Worm (Caenorhabditis elegans) whole organism, mixed stage, embryonic: ENCODE measurements around the gene Y42G9A.2.

Experiments
- M03D4.4 ChIP-seq: sonication (generic microtip); optimal IDR thresholded peaks from 2 replicates; lab custom pipeline; 2017; ENCODE audit warnings: mild to moderate bottlenecking, missing genetic modification characterization, missing compliant biosample characterization
- bed-3 ChIP-seq: fragments of 200-800 bp; sonication (Bioruptor generic); optimal IDR thresholded peaks from 3 replicates; lab custom pipeline; 2018; ENCODE audit warnings: mild to moderate bottlenecking, missing genetic modification characterization, moderate library complexity, missing compliant biosample characterization
- blmp-1 ChIP-seq: fragments of 150-350 bp; optimal IDR thresholded peaks from 2 replicates; lab custom pipeline; 2014; ENCODE audit warnings: missing biosample characterization, missing genetic modification characterization
- ceh-39 ChIP-seq: fragments of 150-350 bp; optimal IDR thresholded peaks from 2 replicates; lab custom pipeline; 2014; ENCODE audit warnings: missing biosample characterization, missing genetic modification characterization
- ceh-43 ChIP-seq: fragments of 200-800 bp; sonication (Bioruptor generic); optimal IDR thresholded peaks from 2 replicates; lab custom pipeline; 2018; ENCODE audit warnings: mild to moderate bottlenecking, missing genetic modification characterization, moderate library complexity, missing compliant biosample characterization
- ceh-83 ChIP-seq: fragments of 200-800 bp; sonication (Bioruptor generic); optimal IDR thresholded peaks from 2 replicates; lab custom pipeline; 2018; ENCODE audit warnings: mild to moderate bottlenecking, missing genetic modification characterization, missing compliant biosample characterization
- ces-1 ChIP-seq: fragments of 150-350 bp; optimal IDR thresholded peaks from 2 replicates; lab custom pipeline; 2014; ENCODE audit warnings: missing biosample characterization, missing genetic modification reagents, missing genetic modification characterization
- cnd-1 ChIP-seq: fragments of 200-800 bp; sonication (Bioruptor generic); optimal IDR thresholded peaks from 2 replicates; lab custom pipeline; 2018; ENCODE audit warnings: mild to moderate bottlenecking, missing genetic modification characterization, missing compliant biosample characterization
- drap-1 ChIP-seq: fragments of 200-800 bp; sonication (Bioruptor generic); optimal IDR thresholded peaks from 3 replicates; lab custom pipeline; 2018; ENCODE audit warnings: mild to moderate bottlenecking, missing genetic modification characterization, missing compliant biosample characterization
- elt-1 ChIP-seq: sonication (generic microtip); optimal IDR thresholded peaks from 2 replicates; lab custom pipeline; 2017; ENCODE audit warnings: missing genetic modification characterization, mild to moderate bottlenecking, missing compliant biosample characterization, antibody characterized with exemption, moderate library complexity, borderline replicate concordance; ENCODE audit not compliant: insufficient read depth
- elt-3 ChIP-seq: fragments of 150-350 bp; optimal IDR thresholded peaks from 2 replicates; lab custom pipeline; 2014; ENCODE audit warnings: missing biosample characterization, missing genetic modification characterization
- flh-1 ChIP-seq: fragments of 200-800 bp; sonication (Bioruptor generic); optimal IDR thresholded peaks from 2 replicates; lab custom pipeline; 2018; ENCODE audit warnings: mild to moderate bottlenecking, missing genetic modification characterization, moderate library complexity, missing compliant biosample characterization
- ham-2 ChIP-seq: fragments of 200-800 bp; sonication (Bioruptor generic); optimal IDR thresholded peaks from 2 replicates; lab custom pipeline; 2018; ENCODE audit warnings: mild to moderate bottlenecking, missing genetic modification characterization, missing compliant biosample characterization
- hlh-1 ChIP-seq: fragments of 150-350 bp; optimal IDR thresholded peaks from 2 replicates; lab custom pipeline; 2014; ENCODE audit warnings: missing biosample characterization, missing genetic modification reagents, missing genetic modification characterization
- lin-13 ChIP-seq: fragments of 150-350 bp; optimal IDR thresholded peaks from 2 replicates; lab custom pipeline; 2014; ENCODE audit warnings: missing biosample characterization, missing genetic modification characterization
- lin-32 ChIP-seq: fragments of 200-800 bp; sonication (Bioruptor generic); optimal IDR thresholded peaks from 2 replicates; lab custom pipeline; 2018; ENCODE audit warnings: mild to moderate bottlenecking, missing genetic modification characterization, missing compliant biosample characterization
- lsy-2 ChIP-seq: fragments of 150-350 bp; optimal IDR thresholded peaks from 2 replicates; lab custom pipeline; 2014; ENCODE audit warnings: missing biosample characterization, missing genetic modification characterization
- mab-5 ChIP-seq: fragments of 150-350 bp; optimal IDR thresholded peaks from 2 replicates; lab custom pipeline; 2014; ENCODE audit warnings: missing biosample characterization, missing genetic modification characterization
- mep-1 ChIP-seq: fragments of 150-350 bp; optimal IDR thresholded peaks from 2 replicates; lab custom pipeline; 2017; ENCODE audit warnings: missing biosample characterization, missing genetic modification reagents, missing genetic modification characterization, inconsistent platforms
- mls-2 ChIP-seq: sonication (generic microtip); optimal IDR thresholded peaks from 2 replicates; lab custom pipeline; 2016; ENCODE audit warnings: mild to moderate bottlenecking, missing genetic modification characterization, moderate library complexity, missing compliant biosample characterization
- nhr-12 ChIP-seq: fragments of 150-350 bp; optimal IDR thresholded peaks from 2 replicates; lab custom pipeline; 2014; ENCODE audit warnings: missing biosample characterization, missing genetic modification characterization
- nhr-2 ChIP-seq: fragments of 150-350 bp; optimal IDR thresholded peaks from 2 replicates; lab custom pipeline; 2014; ENCODE audit warnings: missing biosample characterization, missing genetic modification characterization
- nhr-237 ChIP-seq: fragments of 150-350 bp; optimal IDR thresholded peaks from 2 replicates; lab custom pipeline; 2014; ENCODE audit warnings: missing biosample characterization, missing genetic modification characterization
- nhr-28 ChIP-seq: fragments of 150-350 bp; optimal IDR thresholded peaks from 2 replicates; lab custom pipeline; 2014; ENCODE audit warnings: missing biosample characterization, missing genetic modification characterization
- nhr-76 ChIP-seq: sonication (generic microtip); optimal IDR thresholded peaks from 2 replicates; lab custom pipeline; 2017; ENCODE audit warnings: missing biosample characterization, missing genetic modification characterization
- pha-4 ChIP-seq: fragments of 150-350 bp; optimal IDR thresholded peaks from 2 replicates; lab custom pipeline; 2018; ENCODE audit warnings: missing biosample characterization, missing genetic modification reagents, missing genetic modification characterization
- sem-2 ChIP-seq: fragments of 200-800 bp; sonication (Bioruptor generic); optimal IDR thresholded peaks from 2 replicates; lab custom pipeline; 2018; ENCODE audit warnings: mild to moderate bottlenecking, missing genetic modification characterization, missing compliant biosample characterization
- snpc-4 ChIP-seq: fragments of 150-350 bp; optimal IDR thresholded peaks from 2 replicates; lab custom pipeline; 2014; ENCODE audit warnings: missing biosample characterization, missing genetic modification characterization
- sptf-1 ChIP-seq: sonication (generic microtip); optimal IDR thresholded peaks from 2 replicates; lab custom pipeline; 2017; ENCODE audit warnings: mild to moderate bottlenecking, missing genetic modification characterization, moderate library complexity, missing compliant biosample characterization
- tbx-8 ChIP-seq: fragments of 200-800 bp; sonication (Bioruptor generic); optimal IDR thresholded peaks from 2 replicates; lab custom pipeline; 2018; ENCODE audit warnings: mild to moderate bottlenecking, missing genetic modification characterization, moderate library complexity, missing compliant biosample characterization
- unc-120 ChIP-seq: sonication (generic microtip); optimal IDR thresholded peaks from 2 replicates; lab custom pipeline; 2017; ENCODE audit warnings: missing genetic modification characterization, missing compliant biosample characterization; ENCODE audit not compliant: poor library complexity, severe bottlenecking
- unc-39 ChIP-seq: fragments of 150-350 bp; optimal IDR thresholded peaks from 2 replicates; lab custom pipeline; 2014; ENCODE audit warnings: missing biosample characterization, missing genetic modification characterization
- unc-62 ChIP-seq: fragments of 150-350 bp; optimal IDR thresholded peaks from 2 replicates; lab custom pipeline; 2014; ENCODE audit warnings: missing biosample characterization, missing genetic modification reagents, missing genetic modification characterization
- zip-8 ChIP-seq: fragments of 150-350 bp; optimal IDR thresholded peaks from 2 replicates; lab custom pipeline; 2014; ENCODE audit warnings: missing biosample characterization, missing genetic modification characterization
- ztf-11 ChIP-seq: fragments of 150-350 bp; optimal IDR thresholded peaks from 2 replicates; lab custom pipeline; 2014; ENCODE audit warnings: missing biosample characterization, missing genetic modification characterization

Gene Y42G9A.2

DNA sequence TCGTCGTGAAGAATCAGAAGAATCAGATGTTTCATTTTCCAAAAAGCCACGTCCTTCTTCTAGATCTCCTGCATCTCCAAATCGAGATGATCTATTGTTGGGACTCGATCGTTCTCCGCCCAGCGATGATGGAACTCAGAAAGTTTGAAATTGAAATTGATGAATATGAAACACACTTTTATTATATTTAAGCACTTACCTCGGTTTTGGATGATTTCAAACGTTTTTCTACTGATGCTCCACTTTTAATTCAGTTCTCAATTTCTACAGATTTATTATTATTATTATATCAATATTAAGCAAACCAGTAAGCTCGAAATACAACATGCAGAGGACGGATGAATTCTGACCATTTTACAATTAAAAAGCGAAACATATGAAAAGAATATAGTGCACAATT lies 6.6 kb downstream of the Y42G9A.2 start:
- TF ChIP-seq nhr-28 (tag; lab: Kevin White, UChicago) (no peak), unc-39 (no peak), flh-1 (no peak), mls-2 (tag; lab: Kevin White, UChicago) (no peak), ceh-83 (GFP tag; lab: Kevin White, UChicago) (no peak)

DNA sequence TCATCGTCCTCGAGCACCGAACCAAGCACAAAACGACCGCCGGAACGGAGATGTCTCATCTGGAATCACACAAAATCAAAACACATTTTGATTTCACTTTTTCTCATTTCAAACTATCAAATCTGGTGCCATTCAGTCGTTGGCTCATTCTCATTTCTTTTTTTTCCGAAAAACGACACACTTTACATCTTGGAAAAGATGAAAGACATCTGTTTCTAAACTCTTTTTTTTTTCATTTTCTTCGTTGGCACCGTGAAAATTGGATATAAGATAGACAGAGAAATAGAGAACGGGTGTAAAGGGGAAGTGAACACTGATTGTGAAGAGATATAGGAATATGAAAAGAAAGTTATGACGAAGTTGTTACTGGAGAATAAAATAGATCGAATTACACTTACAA lies 7.8 kb downstream of the Y42G9A.2 start:
- no peak for TF ChIP-seq lin-32 (GFP tag; lab: Kevin White, UChicago)
- TF ChIP-seq unc-120, result no peak
- TF ChIP-seq ces-1 (GFP tag; lab: Kevin White, UChicago), result no peak
- TF ChIP-seq lin-13 (tag; lab: Kevin White, UChicago), result no peak
- no peak for TF ChIP-seq elt-3 (tag; lab: Kevin White, UChicago)
- no peak for TF ChIP-seq zip-8
- no peak for TF ChIP-seq ceh-83 (GFP tag; lab: Kevin White, UChicago)
- no peak for TF ChIP-seq mep-1 (tag; lab: Kevin White, UChicago)
- TF ChIP-seq tbx-8 (GFP tag; lab: Kevin White, UChicago), result no peak
- no peak for TF ChIP-seq blmp-1 (tag; lab: Kevin White, UChicago)
- TF ChIP-seq elt-1 (tag; lab: Kevin White, UChicago), result no peak
- TF ChIP-seq ceh-43 (GFP tag; lab: Kevin White, UChicago), result no peak
- no peak for TF ChIP-seq nhr-76

DNA sequence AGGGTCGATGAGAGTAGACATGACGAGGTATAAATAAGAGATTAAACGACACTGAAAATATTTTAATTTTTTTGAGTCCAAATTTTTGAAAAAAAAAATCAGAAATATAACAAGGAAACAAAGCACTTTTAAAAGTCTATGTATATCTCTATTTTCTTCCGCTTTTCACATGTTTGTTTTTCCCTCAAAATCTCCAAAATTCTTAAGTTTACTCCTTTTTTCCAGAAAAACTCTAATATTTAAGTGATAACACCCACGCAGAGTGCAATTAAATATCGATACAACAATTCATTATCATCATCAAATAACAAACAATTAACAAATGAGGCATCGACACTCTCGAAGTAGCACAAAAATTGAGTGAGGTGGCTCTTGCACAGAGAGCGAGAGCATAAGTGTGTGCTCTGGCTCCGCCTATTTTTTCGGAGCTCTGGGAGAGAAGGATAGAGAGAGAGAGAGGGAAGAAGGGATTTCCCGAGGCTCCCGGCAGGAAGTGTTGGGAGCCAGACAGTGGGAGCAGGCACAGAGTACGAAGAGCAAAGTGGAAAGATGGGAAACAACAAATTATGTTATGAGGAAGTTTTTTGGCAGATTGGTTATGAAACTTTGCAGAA lies 9.8 kb downstream of the Y42G9A.2 start, which contains the start of gene anmt-2:
anmt-2 (minus strand) TSS at position 51 of the 614 bp plus-strand sequence.
- TF ChIP-seq bed-3 (GFP tag; lab: Kevin White, UChicago), result no peak
- peak; percentile 27 for TF ChIP-seq hlh-1
- TF ChIP-seq, all 35 proteins: peak for 1

DNA sequence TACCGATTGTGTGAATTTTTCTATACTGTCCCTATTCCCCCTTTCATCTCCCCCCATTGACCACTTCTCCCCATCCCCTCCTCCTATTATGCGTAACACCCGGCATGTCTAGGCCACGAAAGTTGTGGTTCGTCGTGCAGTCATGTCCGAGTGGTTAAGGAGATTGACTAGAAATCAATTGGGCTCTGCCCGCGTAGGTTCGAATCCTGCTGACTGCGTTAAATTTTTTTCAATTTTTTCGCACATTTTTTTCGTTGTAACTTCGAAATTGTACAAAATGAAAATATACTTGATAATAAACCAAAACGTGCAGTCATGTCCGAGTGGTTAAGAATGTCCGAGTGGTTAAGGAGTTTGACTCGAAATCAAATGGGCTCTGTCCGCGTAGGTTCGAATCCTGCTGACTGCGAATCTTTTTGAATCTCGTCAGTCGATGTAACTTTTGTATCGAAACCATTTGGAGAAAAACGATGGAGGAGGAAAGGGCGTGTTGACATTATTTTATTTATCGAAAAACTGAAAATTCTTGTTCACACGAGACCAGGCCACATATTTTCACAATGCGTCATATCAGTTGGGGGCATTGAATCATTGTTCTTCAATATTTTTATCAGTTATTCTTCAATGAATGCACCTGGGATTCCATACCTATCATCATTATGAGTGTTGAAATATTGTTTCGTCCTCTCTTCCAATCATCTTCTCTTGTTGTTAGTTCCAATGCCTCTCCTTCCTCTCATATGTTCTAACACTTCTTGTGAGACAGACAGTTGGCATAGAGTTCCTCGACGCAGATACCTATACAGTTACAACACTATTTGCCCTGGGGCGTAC lies 10.9 kb downstream of the Y42G9A.2 start, which contains the start of gene nfm-1:
nfm-1 (plus strand) TSS at position 812 of the 834 bp plus-strand sequence.
- TF ChIP-seq ceh-39 (tag; lab: Kevin White, UChicago) (no peak), tbx-8 (GFP tag; lab: Kevin White, UChicago) (peak; percentile 73), nhr-12 (tag; lab: Kevin White, UChicago) (no peak), drap-1 (GFP tag; lab: Kevin White, UChicago) (peak; percentile 90), mab-5 (no peak), lin-13 (tag; lab: Kevin White, UChicago) (no peak), bed-3 (GFP tag; lab: Kevin White, UChicago) (peak; percentile 70), unc-62 (GFP tag; lab: Kevin White, UChicago) (peak; percentile 47), sem-2 (GFP tag; lab: Kevin White, UChicago) (peak; percentile 86), hlh-1 (peak; percentile 89), ceh-83 (GFP tag; lab: Kevin White, UChicago) (peak; percentile 87), elt-1 (tag; lab: Kevin White, UChicago) (no peak), nhr-28 (tag; lab: Kevin White, UChicago) (no peak), mls-2 (tag; lab: Kevin White, UChicago) (peak; percentile 93), nhr-76 (no peak), ceh-43 (GFP tag; lab: Kevin White, UChicago) (peak; percentile 86), blmp-1 (tag; lab: Kevin White, UChicago) (no peak), ham-2 (peak; percentile 71), ztf-11 (tag; lab: Kevin White, UChicago) (no peak), elt-3 (tag; lab: Kevin White, UChicago) (no peak), nhr-2 (tag; lab: Kevin White, UChicago) (no peak), lin-32 (GFP tag; lab: Kevin White, UChicago) (peak; percentile 71), cnd-1 (tag; lab: Kevin White, UChicago) (peak; percentile 89), unc-39 (peak; percentile 35), mep-1 (tag; lab: Kevin White, UChicago) (peak; percentile 71), zip-8 (no peak), lsy-2 (tag; lab: Kevin White, UChicago) (peak; percentile 35), flh-1 (peak; percentile 66), unc-120 (peak; percentile 77), pha-4 (tag; lab: Kevin White, UChicago) (peak; percentile 19), M03D4.4 (tag; lab: Kevin White, UChicago) (peak; percentile 91), sptf-1 (tag; lab: Kevin White, UChicago) (peak; percentile 92), snpc-4 (tag; lab: Kevin White, UChicago) (no peak), ces-1 (GFP tag; lab: Kevin White, UChicago) (peak; percentile 62), nhr-237 (tag; lab: Kevin White, UChicago) (no peak)
